Worm (Caenorhabditis elegans) whole organism, mixed stage, embryonic: Measurements from ENCODE around the gene nduv-2.

Source experiments
- lsy-2 ChIP-seq: fragments of 150-350 bp; optimal IDR thresholded peaks from 2 replicates; lab custom pipeline; 2014; ENCODE audit warnings: missing biosample characterization, missing genetic modification characterization
- mep-1 ChIP-seq: fragments of 150-350 bp; optimal IDR thresholded peaks from 2 replicates; lab custom pipeline; 2017; ENCODE audit warnings: missing biosample characterization, missing genetic modification reagents, missing genetic modification characterization, inconsistent platforms

DNA sequence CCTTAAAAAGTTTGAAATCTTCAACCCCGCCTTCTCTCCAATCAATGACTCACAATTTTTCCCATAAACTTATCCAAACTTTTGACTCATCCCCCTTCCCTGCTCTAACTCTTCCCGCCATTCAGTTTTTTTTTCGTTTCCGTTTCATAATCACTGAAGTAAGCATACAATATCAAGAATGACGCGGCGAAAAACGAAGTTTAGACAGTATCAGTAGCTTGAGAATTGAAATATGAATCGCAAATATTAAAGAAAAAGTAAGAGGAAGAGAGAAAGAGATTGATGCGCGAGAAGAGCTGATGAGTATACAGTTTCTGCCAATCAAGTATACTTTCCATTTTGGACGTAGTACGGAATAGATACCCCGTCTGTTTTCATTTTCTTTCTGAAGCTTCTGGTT, 47.9 kb downstream of the nduv-2 start:
- TF ChIP-seq mep-1 = no peak
- no peak for TF ChIP-seq lsy-2 (tag; lab: Kevin White, UChicago)
